Fruit fly (Drosophila melanogaster): ENCODE results near the gene CG42597.
A peak's percentile ranks its signal among the peaks of the same experiment; 100 is the strongest.

Gene CG42597

dm6 chr2L:22024362-22024761, 40.8 kb downstream of the CG42597 start (continued):
- TF ChIP-seq cg (GFP tag; optimal IDR thresholded peaks at IDR 0.05) (peak; percentile 85), Gsc (GFP tag; IDR thresholded peaks at IDR 0.05) (no peak), CG10321 (GFP tag; IDR thresholded peaks at IDR 0.05) (peak; percentile 100), nau (GFP tag; optimal IDR thresholded peaks at IDR 0.05) (no peak), Jarid2 (GFP tag; optimal IDR thresholded peaks at IDR 0.05) (peak; percentile 77), zfh2 (GFP tag; optimal IDR thresholded peaks at IDR 0.05) (no peak), jing (GFP tag; optimal IDR thresholded peaks at IDR 0.05) (no peak), CG34224 (GFP tag; IDR thresholded peaks at IDR 0.05; ENCODE audit: partially characterized antibody) (0 out of 3 replicates have a peak, but pooled peaks have one; percentile 58), hkb (optimal IDR thresholded peaks at IDR 0.05) (peak; percentile 48), hkb (GFP tag; IDR thresholded peaks at IDR 0.05) (no peak)

dm6 chr2L:22018861-22019270, 46.3 kb downstream of the CG42597 start, which contains the start of gene tio:
tio (plus strand) TSS chr2L:22019208.
- TF ChIP-seq CG2712 (tag; optimal IDR thresholded peaks at IDR 0.05) (no peak), CG17802 (tag; optimal IDR thresholded peaks at IDR 0.05) (no peak), CG14860 (GFP tag; IDR thresholded peaks at IDR 0.05; ENCODE audit: partially characterized antibody) (no peak), Med (GFP tag) (peak; percentile 83), jumu (GFP tag; optimal IDR thresholded peaks at IDR 0.05) (no peak), zen2 (GFP tag; IDR thresholded peaks at IDR 0.05; ENCODE audit: partially characterized antibody) (peak; percentile 76), CG5245 (GFP tag; optimal IDR thresholded peaks at IDR 0.05) (no peak), Meics (GFP tag; optimal IDR thresholded peaks at IDR 0.05) (no peak), Bteb2 (GFP tag; optimal IDR thresholded peaks at IDR 0.05) (no peak), Dref (GFP tag; IDR thresholded peaks at IDR 0.05) (no peak), zf30C (GFP tag; optimal IDR thresholded peaks at IDR 0.05) (no peak), CG4424 (GFP tag; optimal IDR thresholded peaks at IDR 0.05) (no peak), dati (GFP tag; IDR thresholded peaks at IDR 0.05) (no peak), CG6765 (GFP tag; optimal IDR thresholded peaks at IDR 0.05) (no peak), CG10431 (GFP tag; optimal IDR thresholded peaks at IDR 0.05) (no peak), Abd-B (GFP tag; optimal IDR thresholded peaks at IDR 0.05) (no peak), HmgD (GFP tag; optimal IDR thresholded peaks at IDR 0.05) (no peak), Doc2 (GFP tag; IDR thresholded peaks at IDR 0.05) (no peak), CG15479 (GFP tag; optimal IDR thresholded peaks at IDR 0.05) (no peak), emc (GFP tag; optimal IDR thresholded peaks at IDR 0.05) (no peak), bigmax (GFP tag; optimal IDR thresholded peaks at IDR 0.05) (no peak), CG7271 (tag; optimal IDR thresholded peaks at IDR 0.05) (no peak), trem (tag; optimal IDR thresholded peaks at IDR 0.05) (no peak), CG8765 (GFP tag; IDR thresholded peaks at IDR 0.05) (no peak), CG8281 (tag; optimal IDR thresholded peaks at IDR 0.05) (no peak), CG17361 (GFP tag; IDR thresholded peaks at IDR 0.05) (no peak), da (GFP tag; optimal IDR thresholded peaks at IDR 0.05) (peak; percentile 6), mld (GFP tag; IDR thresholded peaks at IDR 0.05; ENCODE audit: partially characterized antibody) (no peak), Ptx1 (GFP tag; IDR thresholded peaks at IDR 0.05) (no peak), Dip2 (GFP tag; IDR thresholded peaks at IDR 0.05) (no peak), PHDP (tag; optimal IDR thresholded peaks at IDR 0.05) (no peak), BtbVII (GFP tag; optimal IDR thresholded peaks at IDR 0.05) (no peak), Atf3 (GFP tag; optimal IDR thresholded peaks at IDR 0.05) (no peak), ind (GFP tag; optimal IDR thresholded peaks at IDR 0.05) (no peak), CG6813 (GFP tag; optimal IDR thresholded peaks at IDR 0.05) (no peak), CG5953 (GFP tag; IDR thresholded peaks at IDR 0.05) (no peak), CG8089 (GFP tag; optimal IDR thresholded peaks at IDR 0.05) (no peak), ash1 (GFP tag; optimal IDR thresholded peaks at IDR 0.05) (no peak), CG33213 (GFP tag; optimal IDR thresholded peaks at IDR 0.05) (no peak), HLH3B (GFP tag; IDR thresholded peaks at IDR 0.05) (no peak), CG11723 (GFP tag; optimal IDR thresholded peaks at IDR 0.05) (no peak)
